Fruit fly (Drosophila melanogaster) whole organism, embryonic: ENCODE measurements around the gene wwk.
A peak's percentile ranks its signal among the peaks of the same experiment; 100 is the strongest.

Experiments used
- C15 ChIP-seq: fragments of 200-800 bp; sonication (Bioruptor generic); IDR thresholded peaks from 3 replicates; pipeline ENCODE4 v1.3.6; 2022; ENCODE audit warnings: missing biosample characterization, missing genetic modification characterization
- CG10959 ChIP-seq: fragments of 200-800 bp; sonication (Bioruptor generic); IDR thresholded peaks from 2 replicates; pipeline ENCODE4 v1.3.6; 2022; ENCODE audit warnings: missing biosample characterization, missing genetic modification characterization
- CG1233 ChIP-seq: fragments of 200-800 bp; sonication (Bioruptor generic); optimal IDR thresholded peaks from 4 replicates; lab custom pipeline; 2018; ENCODE audit warnings: missing biosample characterization, mild to moderate bottlenecking, missing genetic modification characterization
- CG12769 ChIP-seq: fragments of 200-800 bp; sonication (Bioruptor generic); optimal IDR thresholded peaks from 2 replicates; lab custom pipeline; 2019; ENCODE audit warnings: missing biosample characterization, mild to moderate bottlenecking, missing genetic modification characterization, moderate library complexity
- CG12942 ChIP-seq: fragments of 200-800 bp; sonication (Bioruptor generic); optimal IDR thresholded peaks from 3 replicates; lab custom pipeline; 2016; ENCODE audit warnings: missing biosample characterization, missing genetic modification characterization
- CG1529 ChIP-seq: fragments of 200-800 bp; sonication (Bioruptor generic); optimal IDR thresholded peaks from 3 replicates; lab custom pipeline; 2018; ENCODE audit warnings: missing biosample characterization, missing genetic modification characterization
- CG15479 ChIP-seq: fragments of 200-800 bp; sonication (Bioruptor generic); optimal IDR thresholded peaks from 3 replicates; lab custom pipeline; 2019; ENCODE audit warnings: missing biosample characterization, mild to moderate bottlenecking, missing genetic modification characterization, moderate library complexity
- CG15696 ChIP-seq: fragments of 200-800 bp; sonication (Bioruptor generic); optimal IDR thresholded peaks from 2 replicates; lab custom pipeline; 2019; ENCODE audit warnings: missing biosample characterization, mild to moderate bottlenecking, missing genetic modification characterization, moderate library complexity
- CG17359 ChIP-seq: fragments of 200-800 bp; sonication (Bioruptor generic); optimal IDR thresholded peaks from 3 replicates; lab custom pipeline; 2018; ENCODE audit warnings: missing biosample characterization, mild to moderate bottlenecking, missing genetic modification characterization, moderate library complexity
- CG17912 ChIP-seq: fragments of 200-800 bp; sonication (Bioruptor generic); optimal IDR thresholded peaks from 2 replicates; lab custom pipeline; 2018; ENCODE audit warnings: missing biosample characterization, mild to moderate bottlenecking, missing genetic modification characterization
- CG2678 ChIP-seq: fragments of 200-800 bp; sonication (Bioruptor generic); optimal IDR thresholded peaks from 3 replicates; lab custom pipeline; 2019; ENCODE audit warnings: missing biosample characterization, mild to moderate bottlenecking, missing genetic modification characterization, moderate library complexity
- CG33557 ChIP-seq: fragments of 200-800 bp; sonication (Bioruptor generic); optimal IDR thresholded peaks from 2 replicates; lab custom pipeline; 2019; ENCODE audit warnings: missing biosample characterization, mild to moderate bottlenecking, missing genetic modification characterization, moderate library complexity
- CG43689 ChIP-seq: fragments of 200-800 bp; sonication (Bioruptor generic); IDR thresholded peaks from 2 replicates; pipeline ENCODE4 v1.3.6; 2022; ENCODE audit warnings: missing biosample characterization, missing genetic modification characterization
- CG4617 ChIP-seq: fragments of 200-800 bp; sonication (Bioruptor generic); optimal IDR thresholded peaks from 3 replicates; lab custom pipeline; 2016; ENCODE audit warnings: missing biosample characterization, missing genetic modification characterization, borderline replicate concordance
- CG4707 ChIP-seq: fragments of 200-800 bp; sonication (Bioruptor generic); optimal IDR thresholded peaks from 2 replicates; lab custom pipeline; 2018; ENCODE audit warnings: missing biosample characterization, mild to moderate bottlenecking, missing genetic modification characterization, moderate library complexity
- CG7556 ChIP-seq: fragments of 200-800 bp; sonication (Bioruptor generic); optimal IDR thresholded peaks from 2 replicates; lab custom pipeline; 2017; ENCODE audit warnings: missing biosample characterization, mild to moderate bottlenecking, missing genetic modification characterization
- CG7745 ChIP-seq: fragments of 200-800 bp; sonication (Bioruptor generic); optimal IDR thresholded peaks from 2 replicates; lab custom pipeline; 2018; ENCODE audit warnings: missing biosample characterization, mild to moderate bottlenecking, missing genetic modification characterization, moderate library complexity
- CG7786 ChIP-seq: fragments of 200-800 bp; sonication (Bioruptor generic); optimal IDR thresholded peaks from 2 replicates; lab custom pipeline; 2016; ENCODE audit warnings: missing biosample characterization, missing genetic modification characterization
- CG7839 ChIP-seq: fragments of 200-800 bp; sonication (Bioruptor generic); optimal IDR thresholded peaks from 3 replicates; lab custom pipeline; 2018; ENCODE audit warnings: missing biosample characterization, mild to moderate bottlenecking, missing genetic modification characterization, moderate library complexity
- CG8290 ChIP-seq, 3 experiments: fragments of 200-800 bp; sonication (Bioruptor generic); optimal IDR thresholded peaks; 2 replicates each; lab custom pipeline; 2016 to 2019; ENCODE audit warnings: missing biosample characterization in 3 of 3, missing genetic modification characterization in 3 of 3, mild to moderate bottlenecking in 2 of 3, moderate library complexity in 1 of 3
- Elba2 ChIP-seq: fragments of 200-800 bp; sonication (Bioruptor generic); optimal IDR thresholded peaks from 3 replicates; lab custom pipeline; 2016; ENCODE audit warnings: missing biosample characterization, missing genetic modification characterization
- Hmx ChIP-seq: fragments of 200-800 bp; sonication (Bioruptor generic); optimal IDR thresholded peaks from 2 replicates; lab custom pipeline; 2016; ENCODE audit warnings: missing biosample characterization, missing genetic modification characterization
- Jarid2 ChIP-seq: fragments of 200-800 bp; sonication (Bioruptor generic); optimal IDR thresholded peaks from 3 replicates; lab custom pipeline; 2017; ENCODE audit warnings: mild to moderate bottlenecking, missing biosample characterization, missing genetic modification reagents, missing genetic modification characterization
- Neu2 ChIP-seq: fragments of 200-800 bp; sonication (Bioruptor generic); optimal IDR thresholded peaks from 3 replicates; lab custom pipeline; 2016; ENCODE audit warnings: missing biosample characterization, missing genetic modification characterization, borderline replicate concordance
- Nf-YC ChIP-seq: fragments of 200-800 bp; optimal IDR thresholded peaks from 3 replicates; lab custom pipeline; 2019; ENCODE audit warnings: missing biosample characterization, mild to moderate bottlenecking, missing genetic modification characterization, moderate library complexity
- Pdp1 ChIP-seq, 2 experiments: fragments of 200-800 bp; sonication (Bioruptor generic); optimal IDR thresholded peaks; 3 replicates each; lab custom pipeline; 2016; ENCODE audit warnings: missing biosample characterization in 2 of 2, missing genetic modification characterization in 2 of 2, mild to moderate bottlenecking in 1 of 2, moderate library complexity in 1 of 2
- Scr ChIP-seq: fragments of 200-800 bp; sonication (Bioruptor generic); IDR thresholded peaks from 2 replicates; pipeline ENCODE4 v1.3.6; 2022; ENCODE audit warnings: missing biosample characterization, missing genetic modification characterization; ENCODE audit not compliant: partially characterized antibody
- ap ChIP-seq: fragments of 200-800 bp; sonication (Bioruptor generic); IDR thresholded peaks from 2 replicates; pipeline ENCODE4 v1.3.6; 2022; ENCODE audit warnings: missing biosample characterization, missing genetic modification characterization
- bigmax ChIP-seq: fragments of 200-800 bp; sonication (Bioruptor generic); optimal IDR thresholded peaks from 2 replicates; lab custom pipeline; 2018; ENCODE audit warnings: missing biosample characterization, mild to moderate bottlenecking, missing genetic modification characterization
- da ChIP-seq: fragments of 200-800 bp; sonication (Bioruptor generic); optimal IDR thresholded peaks from 2 replicates; lab custom pipeline; 2016; ENCODE audit warnings: missing biosample characterization, missing genetic modification characterization
- dan ChIP-seq: fragments of 200-800 bp; sonication (Bioruptor generic); IDR thresholded peaks from 2 replicates; pipeline ENCODE4 v1.3.6; 2022; ENCODE audit warnings: missing biosample characterization, missing genetic modification characterization
- disco-r ChIP-seq: fragments of 200-800 bp; sonication (Bioruptor generic); optimal IDR thresholded peaks from 2 replicates; lab custom pipeline; 2016; ENCODE audit warnings: missing biosample characterization, missing genetic modification characterization
- ems ChIP-seq: fragments of 200-800 bp; sonication (Bioruptor generic); optimal IDR thresholded peaks from 3 replicates; lab custom pipeline; 2016; ENCODE audit warnings: missing biosample characterization, missing genetic modification characterization
- eve ChIP-seq, 2 experiments: fragments of >200 bp; optimal IDR thresholded peaks; 2 replicates each; lab custom pipeline; 2017; ENCODE audit warnings: missing biosample characterization in 2 of 2, missing genetic modification characterization in 2 of 2
- fd3F ChIP-seq: fragments of 200-800 bp; sonication (Bioruptor generic); optimal IDR thresholded peaks from 2 replicates; lab custom pipeline; 2018; ENCODE audit warnings: missing biosample characterization, mild to moderate bottlenecking, missing genetic modification characterization, moderate library complexity
- fd64A ChIP-seq: fragments of 200-800 bp; sonication (Bioruptor generic); optimal IDR thresholded peaks from 3 replicates; lab custom pipeline; 2018; ENCODE audit warnings: missing biosample characterization, mild to moderate bottlenecking, missing genetic modification characterization
- fru ChIP-seq: fragments of >200 bp; optimal IDR thresholded peaks from 2 replicates; lab custom pipeline; 2017
- fu2 ChIP-seq: fragments of 200-800 bp; sonication (Bioruptor generic); optimal IDR thresholded peaks from 2 replicates; lab custom pipeline; 2016; ENCODE audit warnings: missing biosample characterization, missing genetic modification characterization
- ken ChIP-seq: fragments of 200-800 bp; sonication (Bioruptor generic); IDR thresholded peaks from 3 replicates; pipeline ENCODE4 v1.3.6; 2022; ENCODE audit warnings: missing biosample characterization, missing genetic modification characterization
- lab ChIP-seq: fragments of 200-800 bp; sonication (Bioruptor generic); optimal IDR thresholded peaks from 3 replicates; lab custom pipeline; 2017; ENCODE audit warnings: missing biosample characterization, missing genetic modification characterization, mild to moderate bottlenecking, moderate library complexity, missing genetic modification reagents
- lmd ChIP-seq: fragments of 200-800 bp; sonication (Bioruptor generic); IDR thresholded peaks from 2 replicates; pipeline ENCODE4 v1.3.6; 2022; ENCODE audit warnings: missing biosample characterization, missing genetic modification characterization
- odd ChIP-seq: fragments of 200-800 bp; sonication (Bioruptor generic); optimal IDR thresholded peaks from 2 replicates; lab custom pipeline; 2017; ENCODE audit warnings: missing biosample characterization, mild to moderate bottlenecking, missing genetic modification characterization
- p53 ChIP-seq: fragments of 200-800 bp; sonication (Bioruptor generic); optimal IDR thresholded peaks from 2 replicates; lab custom pipeline; 2016; ENCODE audit warnings: missing biosample characterization, missing genetic modification characterization
- pfk ChIP-seq: fragments of 200-800 bp; sonication (Bioruptor generic); optimal IDR thresholded peaks from 2 replicates; lab custom pipeline; 2018; ENCODE audit warnings: missing biosample characterization, mild to moderate bottlenecking, missing genetic modification characterization, moderate library complexity
- pros ChIP-seq: fragments of 200-800 bp; sonication (Bioruptor generic); optimal IDR thresholded peaks from 3 replicates; lab custom pipeline; 2019; ENCODE audit warnings: missing biosample characterization, mild to moderate bottlenecking, missing genetic modification characterization, moderate library complexity
- salm ChIP-seq: fragments of 200-800 bp; sonication (Bioruptor generic); optimal IDR thresholded peaks from 2 replicates; lab custom pipeline; 2018; ENCODE audit warnings: missing biosample characterization, mild to moderate bottlenecking, missing genetic modification characterization
- scrt ChIP-seq: fragments of 200-800 bp; sonication (Bioruptor generic); optimal IDR thresholded peaks from 2 replicates; lab custom pipeline; 2018; ENCODE audit warnings: missing biosample characterization, mild to moderate bottlenecking, missing genetic modification characterization, moderate library complexity
- sens-2 ChIP-seq: fragments of 200-800 bp; sonication (Bioruptor generic); IDR thresholded peaks from 2 replicates; pipeline ENCODE4 v1.3.6; 2022; ENCODE audit warnings: missing biosample characterization, missing genetic modification characterization
- shn ChIP-seq: fragments of 200-800 bp; sonication (Bioruptor generic); optimal IDR thresholded peaks from 3 replicates; lab custom pipeline; 2016; ENCODE audit warnings: missing biosample characterization, missing genetic modification characterization
- sug ChIP-seq: fragments of 200-800 bp; optimal IDR thresholded peaks from 2 replicates; lab custom pipeline; 2019; ENCODE audit warnings: missing biosample characterization, mild to moderate bottlenecking, missing genetic modification characterization, moderate library complexity
- zfh1 ChIP-seq: fragments of 200-800 bp; sonication (Bioruptor generic); IDR thresholded peaks from 3 replicates; pipeline ENCODE4 v1.3.6; 2022; ENCODE audit warnings: missing biosample characterization, missing genetic modification characterization

Gene wwk

DNA sequence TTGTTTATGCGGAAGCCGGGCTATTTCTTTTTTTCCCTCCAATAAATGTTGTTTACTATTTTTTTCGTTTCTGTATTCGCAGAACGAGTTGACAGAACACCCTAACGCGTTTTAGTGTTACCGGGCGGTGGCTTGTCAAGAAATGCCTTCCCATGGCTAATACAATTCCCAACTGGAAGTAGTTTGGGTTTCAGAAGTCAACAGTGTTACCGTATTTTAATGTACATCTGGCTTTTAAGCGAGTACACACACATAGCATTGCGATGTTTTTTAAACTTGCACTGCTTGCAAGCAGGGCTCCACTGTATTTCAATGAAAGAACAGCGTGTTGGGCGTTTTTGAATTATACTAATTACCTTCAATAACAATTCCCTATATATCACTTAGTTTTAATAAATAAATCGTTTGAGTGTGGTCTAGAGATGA, 14.0 kb upstream of the wwk start, which contains the start of gene TfIIS (continued):
- TF ChIP-seq ems (GFP tag; lab: Kevin White, UChicago) = no peak
- peak; percentile 40 for TF ChIP-seq sug
- no peak for TF ChIP-seq CG33557 (GFP tag; lab: Kevin White, UChicago)
- TF ChIP-seq CG7786 (GFP tag; lab: Kevin White, UChicago) = peak; percentile 18
- peak; percentile 11 for TF ChIP-seq CG17912 (GFP tag; lab: Kevin White, UChicago)
- no peak for TF ChIP-seq pfk (GFP tag; lab: Kevin White, UChicago)
- no peak for TF ChIP-seq eve (GFP tag; optimal IDR thresholded peaks at IDR 0.05; lab: Kevin White, UChicago)
- TF ChIP-seq CG1529 = no peak
- TF ChIP-seq ken = no peak
- no peak for TF ChIP-seq disco-r
- TF ChIP-seq CG43689 (GFP tag; lab: Robert Waterston, UW) = no peak
- no peak for TF ChIP-seq Hmx
- peak; percentile 7; the same call in 1 of the 2 replicates for TF ChIP-seq lmd (GFP tag; lab: Robert Waterston, UW)
- TF ChIP-seq CG7556 = no peak
- no peak for TF ChIP-seq zfh1
- TF ChIP-seq CG17359 (tag; lab: Kevin White, UChicago) = no peak
- TF ChIP-seq CG12942 (GFP tag; lab: Kevin White, UChicago) = no peak
- TF ChIP-seq CG4707 (GFP tag; lab: Kevin White, UChicago) = no peak
- TF ChIP-seq CG8290 (GFP tag; optimal IDR thresholded peaks at IDR 0.05; lab: Kevin White, UChicago) = peak; percentile 94
- peak; percentile 70 to 92 for TF ChIP-seq CG8290 (tag; optimal IDR thresholded peaks at IDR 0.05; lab: Kevin White, UChicago)
- TF ChIP-seq odd (GFP tag; lab: Kevin White, UChicago) = no peak
- no peak for TF ChIP-seq Jarid2 (GFP tag; lab: Kevin White, UChicago)
- no peak for TF ChIP-seq CG1233
- peak; percentile 53 for TF ChIP-seq bigmax (GFP tag; lab: Kevin White, UChicago)
- peak; percentile 18 for TF ChIP-seq Nf-YC (tag; lab: Kevin White, UChicago)
- no peak for TF ChIP-seq scrt (GFP tag; lab: Kevin White, UChicago)
- TF ChIP-seq Neu2 (GFP tag; lab: Kevin White, UChicago) = no peak
- TF ChIP-seq CG10959 (GFP tag; lab: Robert Waterston, UW) = no peak
- TF ChIP-seq fru (lab: Kevin White, UChicago) = no peak
- peak; percentile 46; the same call in 1 of the 2 replicates for TF ChIP-seq Scr
- TF ChIP-seq CG4617 (GFP tag; lab: Kevin White, UChicago) = peak; percentile 70
- peak; percentile 92 for TF ChIP-seq Elba2 (GFP tag; lab: Kevin White, UChicago)
- no peak for TF ChIP-seq lab (GFP tag; lab: Kevin White, UChicago)
- no peak for TF ChIP-seq shn (GFP tag; lab: Kevin White, UChicago)
- TF ChIP-seq CG2678 (tag; lab: Kevin White, UChicago) = no peak
- no peak for TF ChIP-seq CG15479 (GFP tag; lab: Kevin White, UChicago)
- no peak for TF ChIP-seq fd64A (GFP tag; lab: Kevin White, UChicago)
- no peak for TF ChIP-seq fd3F (GFP tag; lab: Kevin White, UChicago)
- TF ChIP-seq C15 (GFP tag; lab: Robert Waterston, UW) = no peak
- no peak for TF ChIP-seq pros
- peak; percentile 16 for TF ChIP-seq CG7839 (tag; lab: Kevin White, UChicago)
- TF ChIP-seq CG15696 (tag; lab: Kevin White, UChicago) = no peak
- TF ChIP-seq CG12769 (tag; lab: Kevin White, UChicago) = peak; percentile 59
- TF ChIP-seq CG7745 = no peak
- peak in 1 of 2 experiments; percentile 49 for TF ChIP-seq Pdp1 (GFP tag; optimal IDR thresholded peaks at IDR 0.05; lab: Kevin White, UChicago)
- TF ChIP-seq dan (GFP tag; lab: Robert Waterston, UW) = no peak
- no peak for TF ChIP-seq da
- no peak for TF ChIP-seq fu2 (GFP tag; lab: Kevin White, UChicago)
- TF ChIP-seq p53 = peak; percentile 73
- no peak for TF ChIP-seq sens-2 (GFP tag; lab: Robert Waterston, UW)
- no peak for TF ChIP-seq salm
- no peak for TF ChIP-seq ap (GFP tag; lab: Robert Waterston, UW)
